Worm (Caenorhabditis elegans) whole organism, L1 larva: ENCODE results near the gene K06A4.6.

ENCODE experiments used
- C34B4.2 ChIP-seq: sonication (generic microtip); optimal IDR thresholded peaks from 2 replicates; lab custom pipeline; 2017; ENCODE audit warnings: mild to moderate bottlenecking, missing genetic modification characterization, missing compliant biosample characterization
- dpl-1 ChIP-seq, 3 experiments: fragments of 150-350 bp in 2 of 3; sonication (generic microtip) in 1 of 3; optimal IDR thresholded peaks; 2 replicates each; lab custom pipeline; 2014 to 2017; ENCODE audit warnings: missing biosample characterization in 3 of 3, missing genetic modification characterization in 3 of 3, missing genetic modification reagents in 3 of 3
- irx-1 ChIP-seq: sonication (generic microtip); optimal IDR thresholded peaks from 2 replicates; lab custom pipeline; 2016; ENCODE audit warnings: missing genetic modification characterization, missing compliant biosample characterization
- lin-35 ChIP-seq, 2 experiments: fragments of 150-350 bp; optimal IDR thresholded peaks; 2 replicates each; lab custom pipeline; 2014; ENCODE audit warnings: missing biosample characterization in 2 of 2, missing genetic modification characterization in 2 of 2, missing genetic modification reagents in 2 of 2
- lin-39 ChIP-seq: fragments of 150-350 bp; optimal IDR thresholded peaks from 2 replicates; lab custom pipeline; 2014; ENCODE audit warnings: missing biosample characterization, missing genetic modification reagents, missing genetic modification characterization
- lsy-2 ChIP-seq, 2 experiments: fragments of 150-350 bp; optimal IDR thresholded peaks; 2 replicates each; lab custom pipeline; 2014; ENCODE audit warnings: missing biosample characterization in 2 of 2, missing genetic modification characterization in 2 of 2
- mep-1 ChIP-seq: fragments of 150-350 bp; optimal IDR thresholded peaks from 2 replicates; lab custom pipeline; 2014; ENCODE audit warnings: missing biosample characterization, missing genetic modification characterization
- pqm-1 ChIP-seq: sonication (generic microtip); optimal IDR thresholded peaks from 3 replicates; lab custom pipeline; 2017; ENCODE audit warnings: missing biosample characterization, missing genetic modification characterization
- unc-130 ChIP-seq: fragments of 150-350 bp; optimal IDR thresholded peaks from 2 replicates; lab custom pipeline; 2017; ENCODE audit warnings: missing biosample characterization, missing genetic modification characterization, inconsistent platforms
- unc-30 ChIP-seq: sonication (generic microtip); optimal IDR thresholded peaks from 2 replicates; lab custom pipeline; 2017; ENCODE audit warnings: missing biosample characterization, missing genetic modification characterization
- unc-98 ChIP-seq: fragments of 200-800 bp; sonication (Bioruptor generic); IDR thresholded peaks from 2 replicates; pipeline ENCODE4 v1.3.6; 2022; ENCODE audit warnings: missing genetic modification characterization, missing compliant biosample characterization
- vab-15 ChIP-seq: sonication (generic microtip); optimal IDR thresholded peaks from 2 replicates; lab custom pipeline; 2017; ENCODE audit warnings: missing genotype, mild to moderate bottlenecking, missing genetic modification characterization, missing compliant biosample characterization
- ztf-11 ChIP-seq, 2 experiments: sonication (generic microtip); optimal IDR thresholded peaks; 2 replicates each; lab custom pipeline; 2016 to 2017; ENCODE audit warnings: missing genetic modification characterization in 2 of 2, missing biosample characterization in 1 of 2, missing compliant biosample characterization in 1 of 2

ce11 chrV:9441046-9441445, 39.4 kb downstream of the K06A4.6 start:
- TF ChIP-seq irx-1 (tag; lab: Kevin White, UChicago) (no peak), mep-1 (tag; lab: Kevin White, UChicago) (no peak), unc-98 (GFP tag; lab: Robert Waterston, UW) (no peak), lin-35 (GFP tag; optimal IDR thresholded peaks at IDR 0.05; lab: Kevin White, UChicago) (no peak), lsy-2 (tag; optimal IDR thresholded peaks at IDR 0.05; lab: Kevin White, UChicago) (no peak), C34B4.2 (no peak), unc-30 (no peak), pqm-1 (no peak), unc-130 (tag; lab: Kevin White, UChicago) (no peak), lin-39 (tag; lab: Kevin White, UChicago) (no peak), dpl-1 (GFP tag; optimal IDR thresholded peaks at IDR 0.05; lab: Kevin White, UChicago) (no peak), vab-15 (tag; lab: Kevin White, UChicago) (no peak), ztf-11 (tag; optimal IDR thresholded peaks at IDR 0.05; lab: Kevin White, UChicago) (no peak)
